Worm (Caenorhabditis elegans) whole organism, mixed stage, embryonic: ENCODE results near the gene pyk-2.

Experiments used
- ces-1 ChIP-seq: fragments of 150-350 bp; optimal IDR thresholded peaks from 2 replicates; lab custom pipeline; 2014; ENCODE audit warnings: missing biosample characterization, missing genetic modification reagents, missing genetic modification characterization
- cnd-1 ChIP-seq: fragments of 200-800 bp; sonication (Bioruptor generic); optimal IDR thresholded peaks from 2 replicates; lab custom pipeline; 2018; ENCODE audit warnings: mild to moderate bottlenecking, missing genetic modification characterization, missing compliant biosample characterization
- elt-1 ChIP-seq: sonication (generic microtip); optimal IDR thresholded peaks from 2 replicates; lab custom pipeline; 2017; ENCODE audit warnings: missing genetic modification characterization, mild to moderate bottlenecking, missing compliant biosample characterization, antibody characterized with exemption, moderate library complexity, borderline replicate concordance; ENCODE audit not compliant: insufficient read depth
- ham-2 ChIP-seq: fragments of 200-800 bp; sonication (Bioruptor generic); optimal IDR thresholded peaks from 2 replicates; lab custom pipeline; 2018; ENCODE audit warnings: mild to moderate bottlenecking, missing genetic modification characterization, missing compliant biosample characterization
- lin-13 ChIP-seq: fragments of 150-350 bp; optimal IDR thresholded peaks from 2 replicates; lab custom pipeline; 2014; ENCODE audit warnings: missing biosample characterization, missing genetic modification characterization
- mep-1 ChIP-seq: fragments of 150-350 bp; optimal IDR thresholded peaks from 2 replicates; lab custom pipeline; 2017; ENCODE audit warnings: missing biosample characterization, missing genetic modification reagents, missing genetic modification characterization, inconsistent platforms
- nhr-12 ChIP-seq: fragments of 150-350 bp; optimal IDR thresholded peaks from 2 replicates; lab custom pipeline; 2014; ENCODE audit warnings: missing biosample characterization, missing genetic modification characterization
- nhr-28 ChIP-seq: fragments of 150-350 bp; optimal IDR thresholded peaks from 2 replicates; lab custom pipeline; 2014; ENCODE audit warnings: missing biosample characterization, missing genetic modification characterization
- nhr-76 ChIP-seq: sonication (generic microtip); optimal IDR thresholded peaks from 2 replicates; lab custom pipeline; 2017; ENCODE audit warnings: missing biosample characterization, missing genetic modification characterization
- pha-4 ChIP-seq: fragments of 150-350 bp; optimal IDR thresholded peaks from 2 replicates; lab custom pipeline; 2018; ENCODE audit warnings: missing biosample characterization, missing genetic modification reagents, missing genetic modification characterization
- unc-39 ChIP-seq: fragments of 150-350 bp; optimal IDR thresholded peaks from 2 replicates; lab custom pipeline; 2014; ENCODE audit warnings: missing biosample characterization, missing genetic modification characterization
- ztf-11 ChIP-seq: fragments of 150-350 bp; optimal IDR thresholded peaks from 2 replicates; lab custom pipeline; 2014; ENCODE audit warnings: missing biosample characterization, missing genetic modification characterization

DNA sequence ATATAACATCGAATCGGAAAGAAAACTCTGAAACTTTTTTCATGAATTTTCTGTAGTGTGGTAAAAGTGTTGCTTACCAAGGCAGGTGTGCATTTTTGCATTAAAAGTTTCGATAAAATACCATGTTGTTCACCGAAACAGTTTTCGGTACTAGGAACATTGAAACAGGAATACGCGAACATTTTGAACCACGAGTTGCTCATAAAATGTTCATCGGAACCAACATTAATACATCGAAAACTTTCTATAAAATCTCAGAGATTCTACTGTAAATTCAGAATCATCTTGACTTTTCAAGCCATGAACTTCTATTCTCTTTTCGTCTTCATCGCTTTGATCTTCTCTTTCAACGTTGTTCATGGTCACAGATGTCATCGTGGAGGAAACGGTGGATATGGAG, 29.4 kb upstream of the pyk-2 start, which contains the start of gene fipr-15:
- TF ChIP-seq ces-1 (no peak), pha-4 (no peak), nhr-76 (tag; lab: Kevin White, UChicago) (no peak), cnd-1 (tag; lab: Kevin White, UChicago) (no peak), ham-2 (GFP tag; lab: Kevin White, UChicago) (no peak), elt-1 (tag; lab: Kevin White, UChicago) (no peak), nhr-28 (tag; lab: Kevin White, UChicago) (no peak), mep-1 (no peak), lin-13 (tag; lab: Kevin White, UChicago) (no peak), ztf-11 (tag; lab: Kevin White, UChicago) (no peak), nhr-12 (tag; lab: Kevin White, UChicago) (no peak), unc-39 (tag; lab: Kevin White, UChicago) (no peak)
